Fruit fly (Drosophila melanogaster) Kc167 (cell line): ENCODE results near the gene p53.

Source experiments
- Myc ChIP-seq: fragments of >200 bp; optimal IDR thresholded peaks from 2 replicates; lab custom pipeline; 2017; ENCODE audit warnings: missing external identifiers
- Sin3A ChIP-seq: fragments of >200 bp; optimal IDR thresholded peaks from 2 replicates; lab custom pipeline; 2018; ENCODE audit warnings: missing external identifiers
- insv ChIP-seq: fragments of >200 bp; optimal IDR thresholded peaks from 3 replicates; lab custom pipeline; 2018; ENCODE audit warnings: missing external identifiers
- psq ChIP-seq: fragments of >200 bp; optimal IDR thresholded peaks from 2 replicates; lab custom pipeline; 2017; ENCODE audit warnings: missing external identifiers

DNA sequence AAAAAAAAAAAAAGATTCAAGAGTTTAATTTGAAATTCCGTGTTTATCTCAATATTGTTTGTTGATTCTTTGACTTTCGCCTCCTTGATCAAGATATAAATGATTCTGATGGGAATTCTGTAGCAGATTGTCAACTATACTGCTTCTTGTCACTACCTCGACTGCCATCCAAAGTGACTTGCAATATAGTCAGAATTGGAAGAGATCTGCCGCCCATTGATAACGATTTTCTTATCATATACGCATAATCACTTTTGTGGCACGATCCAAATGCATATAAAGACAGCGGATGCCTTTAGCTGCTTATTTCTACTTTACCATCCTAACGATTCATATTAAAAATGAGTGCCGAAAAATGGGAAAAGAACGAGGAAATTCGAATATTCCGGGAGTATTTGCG, 45.4 kb upstream of the p53 start, which contains the start of gene CG6738:
- no peak for TF ChIP-seq psq (lab: Kevin White, UChicago)
- no peak for TF ChIP-seq Myc
- TF ChIP-seq insv (lab: Kevin White, UChicago): no peak
- TF ChIP-seq Sin3A (lab: Kevin White, UChicago): no peak
